Worm (Caenorhabditis elegans) whole organism, L2 larva: ENCODE results near the gene F52E4.5.

ENCODE experiments used
- Y55F3AM.14 ChIP-seq: fragments of 200-800 bp; sonication (Bioruptor generic); optimal IDR thresholded peaks from 2 replicates; lab custom pipeline; 2018; ENCODE audit warnings: mild to moderate bottlenecking, missing genetic modification characterization, missing compliant biosample characterization
- ZK546.5 ChIP-seq: sonication (generic microtip); optimal IDR thresholded peaks from 2 replicates; lab custom pipeline; 2017; ENCODE audit warnings: missing biosample characterization, missing genetic modification characterization
- aly-2 ChIP-seq: fragments of 150-350 bp; optimal IDR thresholded peaks from 2 replicates; lab custom pipeline; 2014; ENCODE audit warnings: missing biosample characterization, missing genetic modification characterization
- ceh-16 ChIP-seq: fragments of 150-350 bp; optimal IDR thresholded peaks from 2 replicates; lab custom pipeline; 2014; ENCODE audit warnings: missing biosample characterization, missing genetic modification characterization
- ceh-82 ChIP-seq: fragments of 150-350 bp; optimal IDR thresholded peaks from 2 replicates; lab custom pipeline; 2014; ENCODE audit warnings: missing biosample characterization, missing genetic modification characterization
- crh-2 ChIP-seq: sonication (generic microtip); optimal IDR thresholded peaks from 2 replicates; lab custom pipeline; 2017; ENCODE audit warnings: missing biosample characterization, missing genetic modification characterization
- dmd-4 ChIP-seq: sonication (generic microtip); optimal IDR thresholded peaks from 2 replicates; lab custom pipeline; 2017; ENCODE audit warnings: missing biosample characterization, missing genetic modification characterization
- egl-27 ChIP-seq: sonication (generic microtip); optimal IDR thresholded peaks from 3 replicates; lab custom pipeline; 2017; ENCODE audit warnings: missing biosample characterization, missing genetic modification reagents, missing genetic modification characterization
- elt-1 ChIP-seq: fragments of 150-350 bp; optimal IDR thresholded peaks from 2 replicates; lab custom pipeline; 2014; ENCODE audit warnings: missing biosample characterization, missing genetic modification characterization
- elt-3 ChIP-seq: sonication (generic microtip); optimal IDR thresholded peaks from 2 replicates; lab custom pipeline; 2017; ENCODE audit warnings: missing biosample characterization, missing genetic modification characterization
- fos-1 ChIP-seq: fragments of 150-350 bp; optimal IDR thresholded peaks from 2 replicates; lab custom pipeline; 2014; ENCODE audit warnings: missing biosample characterization, missing genetic modification characterization
- gmeb-1 ChIP-seq: fragments of 150-350 bp; optimal IDR thresholded peaks from 2 replicates; lab custom pipeline; 2014; ENCODE audit warnings: missing biosample characterization, missing genetic modification characterization
- lin-11 ChIP-seq: fragments of 150-350 bp; sonication (generic microtip); optimal IDR thresholded peaks from 2 replicates; lab custom pipeline; 2014; ENCODE audit warnings: missing biosample characterization, missing genetic modification characterization, inconsistent platforms, mixed read lengths
- lin-39 ChIP-seq: fragments of 150-350 bp; optimal IDR thresholded peaks from 2 replicates; lab custom pipeline; 2014; ENCODE audit warnings: missing biosample characterization, missing genetic modification reagents, missing genetic modification characterization
- lsy-2 ChIP-seq, 2 experiments: fragments of 150-350 bp in 1 of 2; sonication (generic microtip) in 1 of 2; optimal IDR thresholded peaks; 2 replicates each; lab custom pipeline; 2014 to 2017; ENCODE audit warnings: missing biosample characterization in 2 of 2, missing genetic modification characterization in 2 of 2
- mab-5 ChIP-seq: fragments of 150-350 bp; optimal IDR thresholded peaks from 2 replicates; lab custom pipeline; 2014; ENCODE audit warnings: missing biosample characterization, missing genetic modification characterization
- mbf-1 ChIP-seq: sonication (generic microtip); optimal IDR thresholded peaks from 2 replicates; lab custom pipeline; 2017; ENCODE audit warnings: missing biosample characterization, missing genetic modification characterization
- mdl-1 ChIP-seq, 2 experiments: fragments of 150-350 bp in 1 of 2; sonication (generic microtip) in 1 of 2; optimal IDR thresholded peaks; 2 replicates each; lab custom pipeline; 2017; ENCODE audit warnings: missing biosample characterization in 2 of 2, missing genetic modification characterization in 2 of 2
- nhr-10 ChIP-seq: sonication (generic microtip); optimal IDR thresholded peaks from 2 replicates; lab custom pipeline; 2017; ENCODE audit warnings: missing biosample characterization, missing genetic modification characterization
- nhr-12 ChIP-seq: fragments of 150-350 bp; optimal IDR thresholded peaks from 2 replicates; lab custom pipeline; 2014; ENCODE audit warnings: missing biosample characterization, missing genetic modification characterization
- nhr-129 ChIP-seq: fragments of 150-350 bp; optimal IDR thresholded peaks from 2 replicates; lab custom pipeline; 2014; ENCODE audit warnings: missing biosample characterization, missing genetic modification characterization
- nhr-23 ChIP-seq: fragments of 150-350 bp; optimal IDR thresholded peaks from 2 replicates; lab custom pipeline; 2014; ENCODE audit warnings: missing biosample characterization, missing genetic modification reagents, missing genetic modification characterization
- nhr-237 ChIP-seq: fragments of 150-350 bp; optimal IDR thresholded peaks from 2 replicates; lab custom pipeline; 2014; ENCODE audit warnings: missing biosample characterization, missing genetic modification characterization
- nhr-25 ChIP-seq: fragments of 150-350 bp; sonication (generic microtip); optimal IDR thresholded peaks from 3 replicates; lab custom pipeline; 2014; ENCODE audit warnings: missing biosample characterization, missing genetic modification characterization
- nhr-6 ChIP-seq: fragments of 150-350 bp; optimal IDR thresholded peaks from 2 replicates; lab custom pipeline; 2014; ENCODE audit warnings: missing biosample characterization, missing genetic modification characterization
- nhr-77 ChIP-seq: fragments of 150-350 bp; optimal IDR thresholded peaks from 2 replicates; lab custom pipeline; 2014; ENCODE audit warnings: missing biosample characterization, missing genetic modification characterization
- peb-1 ChIP-seq: fragments of 150-350 bp; optimal IDR thresholded peaks from 2 replicates; lab custom pipeline; 2014; ENCODE audit warnings: missing biosample characterization, missing genetic modification characterization
- sem-4 ChIP-seq: fragments of 150-350 bp; optimal IDR thresholded peaks from 2 replicates; lab custom pipeline; 2014; ENCODE audit warnings: missing biosample characterization, missing genetic modification reagents, missing genetic modification characterization
- skn-1 ChIP-seq: sonication (generic microtip); optimal IDR thresholded peaks from 2 replicates; lab custom pipeline; 2017; ENCODE audit warnings: missing biosample characterization, missing genetic modification characterization
- sma-3 ChIP-seq: sonication (generic microtip); optimal IDR thresholded peaks from 2 replicates; lab custom pipeline; 2016; ENCODE audit warnings: missing genetic modification reagents, missing genetic modification characterization, missing compliant biosample characterization
- sma-9 ChIP-seq, 2 experiments: fragments of 150-350 bp in 1 of 2; sonication (generic microtip) in 1 of 2; optimal IDR thresholded peaks; 2 replicates each; lab custom pipeline; 2014 to 2016; ENCODE audit warnings: missing genetic modification characterization in 2 of 2, mild to moderate bottlenecking in 1 of 2, missing biosample characterization in 1 of 2, missing compliant biosample characterization in 1 of 2, missing genetic modification reagents in 1 of 2, moderate library complexity in 1 of 2
- unc-39 ChIP-seq: fragments of 150-350 bp; optimal IDR thresholded peaks from 2 replicates; lab custom pipeline; 2014; ENCODE audit warnings: missing biosample characterization, missing genetic modification characterization
- unc-55 ChIP-seq: fragments of 150-350 bp; sonication (generic microtip); optimal IDR thresholded peaks from 3 replicates; lab custom pipeline; 2014; ENCODE audit warnings: missing biosample characterization, missing genetic modification reagents, missing genetic modification characterization
- unc-62 ChIP-seq: fragments of 150-350 bp; optimal IDR thresholded peaks from 2 replicates; lab custom pipeline; 2014; ENCODE audit warnings: missing biosample characterization, missing genetic modification reagents, missing genetic modification characterization
- zag-1 ChIP-seq: fragments of 150-350 bp; optimal IDR thresholded peaks from 2 replicates; lab custom pipeline; 2014; ENCODE audit warnings: missing biosample characterization, missing genetic modification characterization
- ztf-11 ChIP-seq: sonication (generic microtip); optimal IDR thresholded peaks from 2 replicates; lab custom pipeline; 2017; ENCODE audit warnings: missing biosample characterization, missing genetic modification characterization
- ztf-4 ChIP-seq: fragments of 150-350 bp; optimal IDR thresholded peaks from 2 replicates; lab custom pipeline; 2014; ENCODE audit warnings: missing biosample characterization, missing genetic modification characterization

Gene F52E4.5

DNA sequence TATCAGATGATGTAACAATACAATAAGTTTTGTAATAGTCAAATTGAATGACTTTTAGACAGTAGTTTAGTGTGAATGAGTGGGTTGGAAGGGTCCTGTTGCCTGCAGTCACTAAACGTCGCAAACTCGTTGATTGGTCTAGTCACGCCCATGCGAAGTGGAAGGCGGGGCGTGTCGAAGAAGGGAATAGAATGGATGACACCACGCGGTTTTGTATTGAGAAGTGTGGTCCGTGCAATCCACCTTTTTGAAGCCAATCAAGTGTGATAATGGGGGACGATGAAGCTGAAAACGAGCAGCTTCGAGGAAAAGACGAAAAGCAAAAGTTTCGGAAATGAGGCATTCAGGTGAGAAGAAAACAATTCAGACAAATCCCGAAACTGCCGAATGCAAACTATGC lies 16.8 kb downstream of the F52E4.5 start, which contains the start of gene ceh-31:
TSS of gene ceh-31 (minus strand) at position 101 of the 400 bp plus-strand sequence.
- TF ChIP-seq ceh-16 (tag; lab: Kevin White, UChicago): no peak
- TF ChIP-seq unc-62 (GFP tag; lab: Kevin White, UChicago): no peak
- no peak for TF ChIP-seq fos-1
- no peak for TF ChIP-seq elt-1 (tag; lab: Kevin White, UChicago)
- no peak for TF ChIP-seq unc-55 (GFP tag; lab: Kevin White, UChicago)
- TF ChIP-seq peb-1 (tag; lab: Kevin White, UChicago): no peak
- no peak for TF ChIP-seq nhr-6 (tag; lab: Kevin White, UChicago)
- no peak for TF ChIP-seq sma-3 (GFP tag; lab: Kevin White, UChicago)
- TF ChIP-seq ZK546.5 (tag; lab: Kevin White, UChicago): no peak
- TF ChIP-seq mab-5: no peak
- TF ChIP-seq crh-2: no peak
- TF ChIP-seq zag-1 (tag; lab: Kevin White, UChicago): no peak
- no peak for TF ChIP-seq lin-39

DNA sequence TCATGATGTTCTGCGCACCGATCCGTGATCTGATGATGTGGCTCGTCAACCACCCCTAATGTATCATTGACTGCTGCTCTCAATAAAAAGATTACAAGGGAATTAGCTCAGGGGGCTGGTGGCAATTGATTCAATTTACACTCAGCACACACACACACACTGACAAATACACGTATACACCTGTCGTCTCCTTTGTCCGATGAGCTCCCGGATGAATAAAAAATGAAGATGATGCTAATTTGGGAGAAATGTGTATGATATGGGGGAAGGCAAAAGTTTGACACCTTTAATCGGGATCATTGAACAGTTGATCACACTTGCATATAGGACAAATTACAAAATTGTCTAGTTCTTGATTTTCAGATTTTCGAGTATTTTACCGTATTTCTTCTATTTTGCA lies 20.1 kb downstream of the F52E4.5 start:
- no peak for TF ChIP-seq nhr-10 (tag; lab: Kevin White, UChicago)
- TF ChIP-seq ceh-82 (tag; lab: Kevin White, UChicago): no peak

DNA sequence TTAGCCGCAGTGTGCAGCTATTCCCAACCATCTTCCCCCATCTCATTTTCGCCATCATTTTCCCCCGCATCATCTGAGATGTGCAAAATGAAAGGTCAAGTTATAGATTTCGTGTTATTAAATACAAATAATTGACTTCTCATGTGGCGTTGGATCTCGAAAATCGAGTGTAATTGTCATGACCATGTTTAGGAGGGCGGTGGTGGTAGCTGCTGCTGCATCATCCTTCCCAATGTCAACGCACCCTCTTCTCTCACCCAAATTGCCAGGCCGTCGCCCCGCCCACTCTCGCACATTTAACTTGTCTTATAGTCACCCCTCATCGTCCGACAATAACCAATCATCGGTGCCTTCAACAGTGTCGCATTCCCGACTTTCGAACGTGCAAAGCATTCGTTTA lies 23.9 kb downstream of the F52E4.5 start, which contains the start of gene ceh-30:
TSS of gene ceh-30 (plus strand) at position 301 of the 400 bp plus-strand sequence.
- TF ChIP-seq aly-2: no peak
- TF ChIP-seq nhr-237 (tag; lab: Kevin White, UChicago): no peak
- TF ChIP-seq lin-39: no peak
- no peak for TF ChIP-seq ceh-82 (tag; lab: Kevin White, UChicago)
- TF ChIP-seq nhr-129 (tag; lab: Kevin White, UChicago): no peak
- no peak for TF ChIP-seq egl-27
- TF ChIP-seq zag-1 (tag; lab: Kevin White, UChicago): no peak
- TF ChIP-seq ztf-4: no peak
- TF ChIP-seq unc-55 (GFP tag; lab: Kevin White, UChicago): no peak
- no peak for TF ChIP-seq nhr-77 (tag; lab: Kevin White, UChicago)
- TF ChIP-seq, all 48 proteins: peak for 0

DNA sequence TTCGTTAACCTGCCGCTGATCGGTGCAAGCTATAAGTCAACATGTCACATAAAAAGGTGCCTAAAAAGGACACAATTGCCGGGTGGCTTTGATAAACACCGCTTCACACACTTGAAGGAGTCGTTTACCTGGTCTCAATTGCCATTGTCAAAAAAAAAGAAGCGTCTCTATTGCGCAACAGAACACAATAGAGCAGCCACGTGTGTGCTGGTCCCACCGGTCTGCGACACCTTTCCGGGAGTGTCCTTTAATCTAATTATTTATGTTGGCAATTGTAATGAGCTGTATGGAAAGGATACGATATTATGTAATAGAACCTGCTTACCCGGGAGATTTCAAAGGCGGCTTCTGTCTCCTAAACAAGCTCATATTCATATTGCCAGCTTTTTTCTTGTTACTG lies 25.4 kb downstream of the F52E4.5 start:
- no peak for TF ChIP-seq nhr-12 (tag; lab: Kevin White, UChicago)
- TF ChIP-seq lin-11 (tag; lab: Kevin White, UChicago): no peak
- no peak for TF ChIP-seq unc-39 (tag; lab: Kevin White, UChicago)
- no peak for TF ChIP-seq sem-4 (tag; lab: Kevin White, UChicago)
- TF ChIP-seq nhr-237 (tag; lab: Kevin White, UChicago): no peak
- no peak for TF ChIP-seq dmd-4 (tag; lab: Kevin White, UChicago)
- TF ChIP-seq nhr-10 (tag; lab: Kevin White, UChicago): no peak
- TF ChIP-seq unc-62 (GFP tag; lab: Kevin White, UChicago): no peak

DNA sequence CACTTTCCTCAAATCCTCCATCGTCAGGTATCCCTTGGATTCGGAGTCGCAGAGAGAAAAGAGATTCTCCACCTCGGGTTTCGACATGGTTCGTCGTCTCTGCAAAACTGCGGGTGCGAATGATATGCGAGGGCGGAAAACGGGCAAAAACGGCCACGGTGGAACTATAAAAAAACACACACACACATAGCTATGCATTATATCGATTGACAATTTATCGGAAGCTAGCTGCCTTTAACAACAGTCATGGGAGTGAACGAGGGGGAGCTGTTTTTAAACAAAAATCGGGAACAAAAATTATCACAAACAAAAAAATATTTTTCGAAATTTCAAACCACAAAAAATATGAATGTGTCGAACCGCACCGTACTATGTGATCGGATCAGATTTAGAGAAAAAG lies 27.8 kb downstream of the F52E4.5 start, which contains the start of gene rsef-1:
TSS of gene rsef-1 (minus strand) at position 101 of the 400 bp plus-strand sequence.
- TF ChIP-seq elt-3 (tag; lab: Kevin White, UChicago) (no peak), ztf-11 (tag; lab: Kevin White, UChicago) (no peak), mbf-1 (tag; lab: Kevin White, UChicago) (no peak), egl-27 (no peak), ZK546.5 (tag; lab: Kevin White, UChicago) (no peak), crh-2 (no peak), nhr-23 (tag; lab: Kevin White, UChicago) (no peak), ztf-4 (no peak), nhr-6 (tag; lab: Kevin White, UChicago) (no peak), dmd-4 (tag; lab: Kevin White, UChicago) (no peak), mab-5 (no peak), skn-1 (no peak), lsy-2 (tag; optimal IDR thresholded peaks at IDR 0.05; lab: Kevin White, UChicago) (no peak), Y55F3AM.14 (no peak), sma-3 (GFP tag; lab: Kevin White, UChicago) (no peak)
- TF ChIP-seq, all 48 proteins: peak for 0

DNA sequence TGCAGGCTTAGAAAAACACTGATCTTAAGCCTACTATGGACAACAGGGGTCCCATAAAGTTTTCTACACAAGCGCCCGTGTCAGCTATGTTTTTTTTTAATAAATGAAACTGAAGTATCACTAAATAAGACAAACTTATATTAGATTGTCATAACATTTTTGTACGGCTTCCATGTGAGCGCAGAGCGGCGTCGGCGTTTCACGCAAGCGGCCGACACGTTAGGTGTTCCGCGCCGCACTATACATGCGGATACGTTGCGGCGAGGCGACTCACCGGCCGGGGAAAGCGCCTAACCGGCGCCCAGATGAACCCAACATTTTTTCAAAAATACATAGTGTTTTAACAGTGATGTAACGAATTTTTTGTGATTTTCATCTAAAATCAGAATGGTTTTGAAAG lies 29.5 kb downstream of the F52E4.5 start:
- TF ChIP-seq mdl-1 (tag; optimal IDR thresholded peaks at IDR 0.05; lab: Kevin White, UChicago): no peak
- no peak for TF ChIP-seq nhr-23 (tag; lab: Kevin White, UChicago)
- no peak for TF ChIP-seq dmd-4 (tag; lab: Kevin White, UChicago)
- TF ChIP-seq nhr-77 (tag; lab: Kevin White, UChicago): no peak
- no peak for TF ChIP-seq sem-4 (tag; lab: Kevin White, UChicago)
- TF ChIP-seq sma-3 (GFP tag; lab: Kevin White, UChicago): no peak
- TF ChIP-seq gmeb-1 (tag; lab: Kevin White, UChicago): no peak
- TF ChIP-seq skn-1: no peak
- no peak for TF ChIP-seq nhr-129 (tag; lab: Kevin White, UChicago)
- no peak for TF ChIP-seq nhr-25 (tag; lab: Kevin White, UChicago)
- no peak for TF ChIP-seq nhr-237 (tag; lab: Kevin White, UChicago)
- TF ChIP-seq sma-9 (GFP tag; optimal IDR thresholded peaks at IDR 0.05; lab: Kevin White, UChicago): no peak
- TF ChIP-seq sma-9 (tag; optimal IDR thresholded peaks at IDR 0.05; lab: Kevin White, UChicago): no peak
- TF ChIP-seq ceh-82 (tag; lab: Kevin White, UChicago): no peak
- no peak for TF ChIP-seq nhr-10 (tag; lab: Kevin White, UChicago)
- TF ChIP-seq Y55F3AM.14: no peak
- TF ChIP-seq nhr-12 (tag; lab: Kevin White, UChicago): no peak
- no peak for TF ChIP-seq ZK546.5 (tag; lab: Kevin White, UChicago)
